Fruit fly (Drosophila melanogaster) whole organism, prepupa: Measurements from ENCODE around the gene CG7564.

Experiments
- Blimp-1 ChIP-seq: fragments of 200-800 bp; sonication (Bioruptor generic); optimal IDR thresholded peaks from 3 replicates; lab custom pipeline; 2017; ENCODE audit warnings: missing biosample characterization, missing genetic modification characterization, mild to moderate bottlenecking, moderate library complexity, missing genetic modification reagents
- CG10631 ChIP-seq: fragments of 200-800 bp; sonication (Bioruptor generic); optimal IDR thresholded peaks from 2 replicates; lab custom pipeline; 2016; ENCODE audit warnings: missing biosample characterization, missing genetic modification characterization
- CG10669 ChIP-seq: fragments of 200-800 bp; sonication (Bioruptor generic); optimal IDR thresholded peaks from 3 replicates; lab custom pipeline; 2018; ENCODE audit warnings: missing biosample characterization, mild to moderate bottlenecking, missing genetic modification characterization, moderate library complexity
- CG11294 ChIP-seq: fragments of 200-800 bp; sonication (Bioruptor generic); IDR thresholded peaks from 2 replicates; pipeline ENCODE4 v1.3.6; 2022; ENCODE audit warnings: missing biosample characterization, missing genetic modification characterization
- CG11902 ChIP-seq: fragments of 200-800 bp; sonication (Bioruptor generic); optimal IDR thresholded peaks from 3 replicates; lab custom pipeline; 2016; ENCODE audit warnings: missing biosample characterization, missing genetic modification characterization
- CG15336 ChIP-seq: fragments of 200-800 bp; sonication (Bioruptor generic); IDR thresholded peaks from 2 replicates; pipeline ENCODE4 v1.3.6; 2022; ENCODE audit warnings: missing biosample characterization, missing genetic modification characterization
- CG1621 ChIP-seq: fragments of 200-800 bp; sonication (Bioruptor generic); optimal IDR thresholded peaks from 3 replicates; lab custom pipeline; 2018; ENCODE audit warnings: missing biosample characterization, mild to moderate bottlenecking, missing genetic modification characterization
- CG16779 ChIP-seq: fragments of 200-800 bp; sonication (Bioruptor generic); optimal IDR thresholded peaks from 3 replicates; lab custom pipeline; 2017; ENCODE audit warnings: missing biosample characterization, mild to moderate bottlenecking, missing genetic modification characterization
- CG3032 ChIP-seq: fragments of 200-800 bp; optimal IDR thresholded peaks from 2 replicates; lab custom pipeline; 2019; ENCODE audit warnings: missing biosample characterization, mild to moderate bottlenecking, missing genetic modification characterization, moderate library complexity
- CG34406 ChIP-seq: fragments of 200-800 bp; sonication (Bioruptor generic); optimal IDR thresholded peaks from 3 replicates; lab custom pipeline; 2016; ENCODE audit warnings: missing biosample characterization, missing genetic modification characterization
- CG3919 ChIP-seq: fragments of 200-800 bp; sonication (Bioruptor generic); optimal IDR thresholded peaks from 3 replicates; lab custom pipeline; 2016; ENCODE audit warnings: missing biosample characterization, missing genetic modification characterization
- CG4318 ChIP-seq: fragments of 200-800 bp; sonication (Bioruptor generic); optimal IDR thresholded peaks from 3 replicates; lab custom pipeline; 2017; ENCODE audit warnings: missing biosample characterization, mild to moderate bottlenecking, missing genetic modification characterization
- CG6163 ChIP-seq: fragments of 200-800 bp; sonication (Bioruptor generic); IDR thresholded peaks from 3 replicates; pipeline ENCODE4 v1.3.6; 2022; ENCODE audit warnings: missing biosample characterization, missing genetic modification characterization
- CG6276 ChIP-seq: fragments of 200-800 bp; sonication (Bioruptor generic); optimal IDR thresholded peaks from 2 replicates; lab custom pipeline; 2017; ENCODE audit warnings: missing biosample characterization, mild to moderate bottlenecking, missing genetic modification characterization
- CG6792 ChIP-seq: fragments of 200-800 bp; sonication (Bioruptor generic); optimal IDR thresholded peaks from 3 replicates; lab custom pipeline; 2016; ENCODE audit warnings: missing biosample characterization, missing genetic modification characterization
- CG6808 ChIP-seq: fragments of 200-800 bp; sonication (Bioruptor generic); optimal IDR thresholded peaks from 3 replicates; lab custom pipeline; 2017; ENCODE audit warnings: missing biosample characterization, missing genetic modification characterization, mild to moderate bottlenecking, moderate library complexity, missing genetic modification reagents
- CG7368 ChIP-seq: fragments of 200-800 bp; sonication (Bioruptor generic); optimal IDR thresholded peaks from 3 replicates; lab custom pipeline; 2016; ENCODE audit warnings: missing biosample characterization, missing genetic modification characterization
- CG8119 ChIP-seq: fragments of 200-800 bp; sonication (Bioruptor generic); IDR thresholded peaks from 3 replicates; pipeline ENCODE4 v1.3.6; 2022; ENCODE audit warnings: missing biosample characterization, missing genetic modification characterization
- CG8632 ChIP-seq: fragments of 200-800 bp; sonication (Bioruptor generic); optimal IDR thresholded peaks from 3 replicates; lab custom pipeline; 2016; ENCODE audit warnings: missing biosample characterization, missing genetic modification characterization
- CG9139 ChIP-seq: fragments of 200-800 bp; sonication (Bioruptor generic); optimal IDR thresholded peaks from 3 replicates; lab custom pipeline; 2017; ENCODE audit warnings: missing biosample characterization, mild to moderate bottlenecking, missing genetic modification characterization
- Eip75B ChIP-seq: fragments of 200-800 bp; sonication (Bioruptor generic); optimal IDR thresholded peaks from 3 replicates; lab custom pipeline; 2016; ENCODE audit warnings: missing biosample characterization, missing genetic modification characterization
- Eip78C ChIP-seq: fragments of 200-800 bp; sonication (Bioruptor generic); peaks from one replicate; lab custom pipeline; 2016; ENCODE audit warnings: missing biosample characterization, missing genetic modification characterization
- Eip93F ChIP-seq: fragments of 200-800 bp; sonication (Bioruptor generic); optimal IDR thresholded peaks from 2 replicates; lab custom pipeline; 2016; ENCODE audit warnings: missing biosample characterization, mild to moderate bottlenecking, missing genetic modification characterization
- Ets21C ChIP-seq: fragments of 200-800 bp; sonication (Bioruptor generic); optimal IDR thresholded peaks from 3 replicates; lab custom pipeline; 2016; ENCODE audit warnings: missing biosample characterization, missing genetic modification characterization
- Gug ChIP-seq: fragments of 200-800 bp; sonication (Bioruptor generic); IDR thresholded peaks from 2 replicates; pipeline ENCODE4 v1.3.6; 2022; ENCODE audit warnings: missing biosample characterization, missing genetic modification characterization
- Hr38 ChIP-seq: sonication (Bioruptor generic); optimal IDR thresholded peaks from 2 replicates; lab custom pipeline; 2016; ENCODE audit warnings: missing biosample characterization, missing genetic modification characterization
- Hr39 ChIP-seq: fragments of 200-800 bp; sonication (Bioruptor generic); optimal IDR thresholded peaks from 2 replicates; lab custom pipeline; 2016; ENCODE audit warnings: missing biosample characterization, missing genetic modification characterization
- Hr4 ChIP-seq: fragments of 200-800 bp; sonication (Bioruptor generic); optimal IDR thresholded peaks from 3 replicates; lab custom pipeline; 2016; ENCODE audit warnings: missing biosample characterization, missing genetic modification characterization
- Lpt ChIP-seq: fragments of 200-800 bp; sonication (Bioruptor generic); optimal IDR thresholded peaks from 3 replicates; lab custom pipeline; 2016; ENCODE audit warnings: missing biosample characterization, missing genetic modification characterization
- Met ChIP-seq: fragments of 200-800 bp; sonication (Bioruptor generic); optimal IDR thresholded peaks from 3 replicates; lab custom pipeline; 2016; ENCODE audit warnings: missing biosample characterization, missing genetic modification characterization
- OdsH ChIP-seq: fragments of 200-800 bp; sonication (Bioruptor generic); optimal IDR thresholded peaks from 3 replicates; lab custom pipeline; 2016; ENCODE audit warnings: missing biosample characterization, missing genetic modification characterization
- Smox ChIP-seq: fragments of 200-800 bp; sonication (Bioruptor generic); optimal IDR thresholded peaks from 3 replicates; lab custom pipeline; 2016; ENCODE audit warnings: missing biosample characterization, missing genetic modification characterization
- Sox14 ChIP-seq: fragments of 200-800 bp; sonication (Bioruptor generic); optimal IDR thresholded peaks from 3 replicates; lab custom pipeline; 2016; ENCODE audit warnings: missing biosample characterization, missing genetic modification characterization
- Sox15 ChIP-seq: fragments of 200-800 bp; sonication (Bioruptor generic); optimal IDR thresholded peaks from 3 replicates; lab custom pipeline; 2016; ENCODE audit warnings: missing biosample characterization, missing genetic modification characterization
- achi ChIP-seq: fragments of 200-800 bp; sonication (Bioruptor generic); optimal IDR thresholded peaks from 3 replicates; lab custom pipeline; 2016; ENCODE audit warnings: missing biosample characterization, missing genetic modification characterization
- acj6 ChIP-seq: fragments of 200-800 bp; sonication (Bioruptor generic); optimal IDR thresholded peaks from 3 replicates; lab custom pipeline; 2016; ENCODE audit warnings: missing biosample characterization, missing genetic modification characterization
- dac ChIP-seq: fragments of 200-800 bp; sonication (Bioruptor generic); optimal IDR thresholded peaks from 2 replicates; lab custom pipeline; 2017; ENCODE audit warnings: missing biosample characterization, mild to moderate bottlenecking, missing genetic modification characterization
- dsx ChIP-seq: fragments of 200-800 bp; optimal IDR thresholded peaks from 3 replicates; lab custom pipeline; 2019; ENCODE audit warnings: missing biosample characterization, mild to moderate bottlenecking, missing genetic modification characterization, moderate library complexity; ENCODE audit not compliant: poor library complexity, severe bottlenecking
- esn ChIP-seq: fragments of 200-800 bp; sonication (Bioruptor generic); optimal IDR thresholded peaks from 2 replicates; lab custom pipeline; 2016; ENCODE audit warnings: missing biosample characterization, mild to moderate bottlenecking, missing genetic modification characterization, moderate library complexity
- fd59A ChIP-seq: fragments of 200-800 bp; sonication (Bioruptor generic); optimal IDR thresholded peaks from 2 replicates; lab custom pipeline; 2017; ENCODE audit warnings: missing biosample characterization, mild to moderate bottlenecking, missing genetic modification characterization, missing genetic modification reagents
- fd85E ChIP-seq: fragments of 200-800 bp; sonication (Bioruptor generic); optimal IDR thresholded peaks from 3 replicates; lab custom pipeline; 2016; ENCODE audit warnings: missing biosample characterization, missing genetic modification characterization
- fkh ChIP-seq: fragments of 200-800 bp; sonication (Bioruptor generic); optimal IDR thresholded peaks from 3 replicates; lab custom pipeline; 2017; ENCODE audit warnings: missing biosample characterization, mild to moderate bottlenecking, missing genetic modification characterization, moderate library complexity
- lz ChIP-seq: fragments of 200-800 bp; sonication (Bioruptor generic); optimal IDR thresholded peaks from 3 replicates; lab custom pipeline; 2016; ENCODE audit warnings: missing biosample characterization, missing genetic modification characterization
- net ChIP-seq: fragments of 200-800 bp; sonication (Bioruptor generic); optimal IDR thresholded peaks from 3 replicates; lab custom pipeline; 2016; ENCODE audit warnings: missing biosample characterization, missing genetic modification characterization
- pdm3 ChIP-seq: fragments of 200-800 bp; sonication (Bioruptor generic); optimal IDR thresholded peaks from 3 replicates; lab custom pipeline; 2016; ENCODE audit warnings: missing biosample characterization, missing genetic modification characterization
- spab ChIP-seq: fragments of 200-800 bp; sonication (Bioruptor generic); optimal IDR thresholded peaks from 2 replicates; lab custom pipeline; 2017; ENCODE audit warnings: missing biosample characterization, mild to moderate bottlenecking, missing genetic modification characterization, missing genetic modification reagents
- ss ChIP-seq, 2 experiments: fragments of 200-800 bp; sonication (Bioruptor generic); optimal IDR thresholded peaks; 2 replicates in 1 of 2; 3 replicates in 1 of 2; lab custom pipeline; 2017 to 2018; ENCODE audit warnings: mild to moderate bottlenecking in 2 of 2, missing biosample characterization in 2 of 2, missing genetic modification characterization in 2 of 2, moderate library complexity in 1 of 2
- svp ChIP-seq: fragments of 200-800 bp; sonication (Bioruptor generic); peaks from one replicate; lab custom pipeline; 2016; ENCODE audit warnings: missing biosample characterization, missing genetic modification characterization
- topi ChIP-seq: fragments of 200-800 bp; sonication (Bioruptor generic); optimal IDR thresholded peaks from 3 replicates; lab custom pipeline; 2016; ENCODE audit warnings: missing biosample characterization, missing genetic modification characterization
- vri ChIP-seq: fragments of 200-800 bp; sonication (Bioruptor generic); optimal IDR thresholded peaks from 3 replicates; lab custom pipeline; 2016; ENCODE audit warnings: missing biosample characterization, mild to moderate bottlenecking, missing genetic modification characterization

The CG7564 gene

dm6 chr3L:17566335-17567242, 52.5 kb downstream of the CG7564 start:
- TF ChIP-seq CG11294 (GFP tag; lab: Robert Waterston, UW) = peak; percentile 87
- TF ChIP-seq Gug (GFP tag; lab: Robert Waterston, UW) = peak; percentile 79
- TF ChIP-seq pdm3 = peak; percentile 84
- TF ChIP-seq CG4318 (GFP tag; lab: Kevin White, UChicago) = peak; percentile 83
- peak; percentile 95 for TF ChIP-seq Eip78C
- peak; percentile 86 for TF ChIP-seq esn (GFP tag; lab: Kevin White, UChicago)
- TF ChIP-seq achi (GFP tag; lab: Kevin White, UChicago) = peak; percentile 88
- peak; percentile 73 for TF ChIP-seq CG7368
- TF ChIP-seq CG9139 (GFP tag; lab: Kevin White, UChicago) = peak; percentile 28
- peak; percentile 75 for TF ChIP-seq dsx (GFP tag; lab: Kevin White, UChicago)
- no peak for TF ChIP-seq Hr38 (GFP tag; lab: Kevin White, UChicago)
- no peak for TF ChIP-seq fd85E (GFP tag; lab: Kevin White, UChicago)
- TF ChIP-seq fkh (GFP tag; lab: Kevin White, UChicago) = peak; percentile 8
- peak; percentile 82 to 84 for TF ChIP-seq ss (GFP tag; optimal IDR thresholded peaks at IDR 0.05; lab: Kevin White, UChicago)
- TF ChIP-seq CG3032 = peak; percentile 84
- TF ChIP-seq CG8119 = peak; percentile 86
- TF ChIP-seq CG6163 (GFP tag; lab: Robert Waterston, UW) = peak; percentile 53; the same call in 2 of the 3 replicates
- TF ChIP-seq fd59A (GFP tag; lab: Kevin White, UChicago) = peak; percentile 77
- peak; percentile 81 for TF ChIP-seq CG6808 (GFP tag; lab: Kevin White, UChicago)
- peak; percentile 87 for TF ChIP-seq CG6792 (GFP tag; lab: Kevin White, UChicago)
- TF ChIP-seq Eip75B (GFP tag; lab: Kevin White, UChicago) = peak; percentile 83
- TF ChIP-seq Sox15 (GFP tag; lab: Kevin White, UChicago) = peak; percentile 72
- TF ChIP-seq dac = peak; percentile 59
- TF ChIP-seq CG6276 (GFP tag; lab: Kevin White, UChicago) = peak; percentile 85
- TF ChIP-seq CG3919 (GFP tag; lab: Kevin White, UChicago) = peak; percentile 86
- peak; percentile 69 for TF ChIP-seq Lpt (GFP tag; lab: Kevin White, UChicago)
- TF ChIP-seq vri (GFP tag; lab: Kevin White, UChicago) = peak; percentile 73
- TF ChIP-seq CG34406 = peak; percentile 87
- peak; percentile 81 for TF ChIP-seq CG11902
- TF ChIP-seq CG15336 = peak; percentile 89
- peak; percentile 58 for TF ChIP-seq Ets21C (GFP tag; lab: Kevin White, UChicago)
- peak; percentile 77 for TF ChIP-seq Smox (GFP tag; lab: Kevin White, UChicago)
- peak; percentile 65 for TF ChIP-seq Eip93F (GFP tag; lab: Kevin White, UChicago)
- peak; percentile 72 for TF ChIP-seq Sox14 (GFP tag; lab: Kevin White, UChicago)
- TF ChIP-seq Hr4 (GFP tag; lab: Kevin White, UChicago) = peak; percentile 83
- TF ChIP-seq Hr39 (GFP tag; lab: Kevin White, UChicago) = peak; percentile 61
- peak; percentile 87 for TF ChIP-seq acj6 (GFP tag; lab: Kevin White, UChicago)
- peak; percentile 70 for TF ChIP-seq CG1621
- TF ChIP-seq CG10631 = peak; percentile 83
- TF ChIP-seq Met = peak; percentile 80
- TF ChIP-seq CG16779 (tag; lab: Kevin White, UChicago) = peak; percentile 70
- peak; percentile 78 for TF ChIP-seq spab (GFP tag; lab: Kevin White, UChicago)
- TF ChIP-seq CG8632 (GFP tag; lab: Kevin White, UChicago) = peak; percentile 88
- peak; percentile 98 for TF ChIP-seq Blimp-1 (GFP tag; lab: Kevin White, UChicago)
- peak; percentile 76 for TF ChIP-seq lz (GFP tag; lab: Kevin White, UChicago)
- peak; percentile 97 for TF ChIP-seq svp
- peak; percentile 90 for TF ChIP-seq OdsH (GFP tag; lab: Kevin White, UChicago)
- peak; percentile 81 for TF ChIP-seq CG10669 (GFP tag; lab: Kevin White, UChicago)
- TF ChIP-seq topi (GFP tag; lab: Kevin White, UChicago) = peak; percentile 72
- TF ChIP-seq net (GFP tag; lab: Kevin White, UChicago) = peak; percentile 86
